Worm (Caenorhabditis elegans) whole organism, L1 larva: Measurements from ENCODE around the gene nas-21.

Experiments used
- ceh-82 ChIP-seq, 3 experiments: fragments of 150-350 bp in 1 of 3; sonication (generic microtip) in 2 of 3; optimal IDR thresholded peaks; 2 replicates each; lab custom pipeline; 2014 to 2017; ENCODE audit warnings: missing biosample characterization in 3 of 3, missing genetic modification characterization in 3 of 3
- zag-1 ChIP-seq: fragments of 150-350 bp; optimal IDR thresholded peaks from 2 replicates; lab custom pipeline; 2014; ENCODE audit warnings: missing biosample characterization, missing genetic modification characterization

DNA sequence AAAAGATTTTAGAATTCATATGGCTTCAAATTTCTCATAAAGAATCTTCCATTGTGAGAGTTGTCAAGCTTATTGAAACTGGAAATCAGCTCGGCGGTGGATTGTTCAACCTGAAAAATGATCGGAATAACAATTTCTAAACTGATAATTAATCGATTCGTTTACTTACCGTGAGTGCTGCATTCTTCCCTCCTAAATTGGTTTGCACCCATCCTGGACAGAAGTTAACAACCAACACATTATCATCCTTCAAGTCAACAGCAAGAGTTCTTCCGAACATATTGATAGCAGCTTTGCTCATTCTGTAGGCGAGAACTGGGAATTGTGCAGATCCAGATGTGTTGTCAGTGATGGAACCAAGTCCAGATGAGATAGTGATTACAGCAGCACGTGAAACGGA lies 42.8 kb downstream of the nas-21 start:
- no peak for TF ChIP-seq ceh-82 (tag; optimal IDR thresholded peaks at IDR 0.05; lab: Kevin White, UChicago)
- no peak for TF ChIP-seq zag-1 (tag; lab: Kevin White, UChicago)
